Fruit fly (Drosophila melanogaster) whole organism, embryonic: ENCODE data around the gene CG5823.

Experiments used
- Adf1 ChIP-seq: fragments of 200-800 bp; sonication (Bioruptor generic); IDR thresholded peaks from 2 replicates; pipeline ENCODE4 v1.3.6; 2022; ENCODE audit warnings: missing biosample characterization, missing genetic modification characterization
- BEAF-32 ChIP-seq: fragments of 200-800 bp; sonication (Bioruptor generic); optimal IDR thresholded peaks from 3 replicates; lab custom pipeline; 2017; ENCODE audit warnings: missing biosample characterization, missing genetic modification characterization, mild to moderate bottlenecking, moderate library complexity, missing genetic modification reagents
- Blimp-1 ChIP-seq: fragments of 200-800 bp; sonication (Bioruptor generic); optimal IDR thresholded peaks from 3 replicates; lab custom pipeline; 2018; ENCODE audit warnings: missing biosample characterization, missing genetic modification characterization, mild to moderate bottlenecking, moderate library complexity, missing genetic modification reagents
- BtbVII ChIP-seq: fragments of 200-800 bp; sonication (Bioruptor generic); optimal IDR thresholded peaks from 3 replicates; lab custom pipeline; 2017; ENCODE audit warnings: missing biosample characterization, mild to moderate bottlenecking, missing genetic modification characterization
- Bteb2 ChIP-seq: fragments of 200-800 bp; sonication (Bioruptor generic); optimal IDR thresholded peaks from 2 replicates; lab custom pipeline; 2016; ENCODE audit warnings: missing biosample characterization, missing genetic modification characterization
- CG10565 ChIP-seq: fragments of 200-800 bp; sonication (Bioruptor generic); optimal IDR thresholded peaks from 3 replicates; lab custom pipeline; 2016; ENCODE audit warnings: missing biosample characterization, mild to moderate bottlenecking, missing genetic modification characterization
- CG11247 ChIP-seq: fragments of 200-800 bp; sonication (Bioruptor generic); IDR thresholded peaks from 2 replicates; pipeline ENCODE4 v1.3.6; 2022; ENCODE audit warnings: missing biosample characterization, missing genetic modification characterization
- CG12299 ChIP-seq: fragments of 200-800 bp; sonication (Bioruptor generic); optimal IDR thresholded peaks from 2 replicates; lab custom pipeline; 2018; ENCODE audit warnings: missing biosample characterization, mild to moderate bottlenecking, missing genetic modification characterization
- CG13624 ChIP-seq: fragments of 200-800 bp; sonication (Bioruptor generic); optimal IDR thresholded peaks from 2 replicates; lab custom pipeline; 2016; ENCODE audit warnings: missing biosample characterization, missing genetic modification characterization
- CG14667 ChIP-seq: fragments of 200-800 bp; sonication (Bioruptor generic); IDR thresholded peaks from 2 replicates; pipeline ENCODE4 v1.3.6; 2022; ENCODE audit warnings: missing biosample characterization, missing genetic modification characterization
- CG14965 ChIP-seq: fragments of 200-800 bp; sonication (Bioruptor generic); optimal IDR thresholded peaks from 2 replicates; lab custom pipeline; 2016; ENCODE audit warnings: missing biosample characterization, missing genetic modification characterization, borderline replicate concordance
- CG15269 ChIP-seq: fragments of 200-800 bp; sonication (Bioruptor generic); optimal IDR thresholded peaks from 2 replicates; lab custom pipeline; 2018; ENCODE audit warnings: missing biosample characterization, mild to moderate bottlenecking, missing genetic modification characterization, moderate library complexity
- CG1603 ChIP-seq: fragments of 200-800 bp; sonication (Bioruptor generic); optimal IDR thresholded peaks from 2 replicates; lab custom pipeline; 2019; ENCODE audit warnings: missing biosample characterization, mild to moderate bottlenecking, missing genetic modification characterization, moderate library complexity
- CG1792 ChIP-seq: fragments of 200-800 bp; sonication (Bioruptor generic); optimal IDR thresholded peaks from 2 replicates; lab custom pipeline; 2016; ENCODE audit warnings: missing biosample characterization, missing genetic modification characterization
- CG1832 ChIP-seq: fragments of 200-800 bp; sonication (Bioruptor generic); optimal IDR thresholded peaks from 2 replicates; lab custom pipeline; 2017; ENCODE audit warnings: missing biosample characterization, mild to moderate bottlenecking, missing genetic modification characterization, inconsistent platforms
- CG2199 ChIP-seq: fragments of 200-800 bp; sonication (Bioruptor generic); IDR thresholded peaks from 3 replicates; pipeline ENCODE4 v1.3.6; 2022; ENCODE audit warnings: missing biosample characterization, missing genetic modification characterization
- CG2875 ChIP-seq: fragments of 200-800 bp; sonication (Bioruptor generic); optimal IDR thresholded peaks from 2 replicates; lab custom pipeline; 2017; ENCODE audit warnings: missing biosample characterization, mild to moderate bottlenecking, missing genetic modification characterization, missing genetic modification reagents
- CG32532 ChIP-seq: fragments of 200-800 bp; sonication (Bioruptor generic); IDR thresholded peaks from 2 replicates; pipeline ENCODE4 v1.3.6; 2022; ENCODE audit warnings: missing biosample characterization, missing genetic modification characterization
- CG7786 ChIP-seq: fragments of 200-800 bp; sonication (Bioruptor generic); optimal IDR thresholded peaks from 2 replicates; lab custom pipeline; 2016; ENCODE audit warnings: missing biosample characterization, missing genetic modification characterization
- D19A ChIP-seq: fragments of 200-800 bp; optimal IDR thresholded peaks from 3 replicates; lab custom pipeline; 2019; ENCODE audit warnings: missing biosample characterization, mild to moderate bottlenecking, missing genetic modification characterization, moderate library complexity
- D19B ChIP-seq: fragments of 200-800 bp; sonication (Bioruptor generic); optimal IDR thresholded peaks from 2 replicates; lab custom pipeline; 2017; ENCODE audit warnings: missing biosample characterization, mild to moderate bottlenecking, missing genetic modification characterization
- Deaf1 ChIP-seq: fragments of 200-800 bp; optimal IDR thresholded peaks from 3 replicates; lab custom pipeline; 2019; ENCODE audit warnings: missing biosample characterization, mild to moderate bottlenecking, missing genetic modification characterization, moderate library complexity
- ERR ChIP-seq: fragments of 200-800 bp; sonication (Bioruptor generic); optimal IDR thresholded peaks from 2 replicates; lab custom pipeline; 2016; ENCODE audit warnings: missing biosample characterization, missing genetic modification characterization
- H15 ChIP-seq: fragments of 200-800 bp; sonication (Bioruptor generic); IDR thresholded peaks from 3 replicates; pipeline ENCODE4 v1.3.6; 2022; ENCODE audit warnings: missing biosample characterization, missing genetic modification characterization
- HLH54F ChIP-seq: fragments of 200-800 bp; sonication (Bioruptor generic); optimal IDR thresholded peaks from 3 replicates; lab custom pipeline; 2016; ENCODE audit warnings: missing biosample characterization, missing genetic modification characterization
- HmgZ ChIP-seq: fragments of 200-800 bp; sonication (Bioruptor generic); optimal IDR thresholded peaks from 2 replicates; lab custom pipeline; 2018; ENCODE audit warnings: missing biosample characterization, mild to moderate bottlenecking, missing genetic modification characterization
- Hr51 ChIP-seq, 2 experiments: fragments of 200-800 bp; sonication (Bioruptor generic); optimal IDR thresholded peaks; 2 replicates in 1 of 2; 3 replicates in 1 of 2; lab custom pipeline; 2016 to 2018; ENCODE audit warnings: missing biosample characterization in 2 of 2, missing genetic modification characterization in 2 of 2, mild to moderate bottlenecking in 1 of 2, moderate library complexity in 1 of 2
- MBD-R2 ChIP-seq: fragments of 200-800 bp; sonication (Bioruptor generic); IDR thresholded peaks from 2 replicates; pipeline ENCODE4 v1.3.6; 2022; ENCODE audit warnings: missing biosample characterization, missing genetic modification characterization
- NC2β ChIP-seq: fragments of 200-800 bp; sonication (Bioruptor generic); optimal IDR thresholded peaks from 2 replicates; lab custom pipeline; 2016; ENCODE audit warnings: missing biosample characterization, missing genetic modification characterization
- Nf-YB ChIP-seq: fragments of 200-800 bp; sonication (Bioruptor generic); optimal IDR thresholded peaks from 3 replicates; lab custom pipeline; 2019; ENCODE audit warnings: missing biosample characterization, mild to moderate bottlenecking, missing genetic modification characterization, moderate library complexity
- Nf-YC ChIP-seq: fragments of 200-800 bp; optimal IDR thresholded peaks from 3 replicates; lab custom pipeline; 2019; ENCODE audit warnings: missing biosample characterization, mild to moderate bottlenecking, missing genetic modification characterization, moderate library complexity
- Pdp1 ChIP-seq, 2 experiments: fragments of 200-800 bp; sonication (Bioruptor generic); optimal IDR thresholded peaks; 3 replicates each; lab custom pipeline; 2016; ENCODE audit warnings: missing biosample characterization in 2 of 2, missing genetic modification characterization in 2 of 2, mild to moderate bottlenecking in 1 of 2, moderate library complexity in 1 of 2
- Sox100B ChIP-seq: fragments of 200-800 bp; sonication (Bioruptor generic); optimal IDR thresholded peaks from 3 replicates; lab custom pipeline; 2018; ENCODE audit warnings: missing biosample characterization, mild to moderate bottlenecking, missing genetic modification characterization
- Trl ChIP-seq, 3 experiments: fragments of >200 bp in 2 of 3; fragments of 200-800 bp in 1 of 3; sonication (Bioruptor generic) in 1 of 3; optimal IDR thresholded peaks; 2 replicates in 1 of 3; 3 replicates in 2 of 3; lab custom pipeline; 2016 to 2017; ENCODE audit warnings: missing biosample characterization in 1 of 3, missing genetic modification characterization in 1 of 3
- abd-A ChIP-seq: fragments of 200-800 bp; sonication (Bioruptor generic); optimal IDR thresholded peaks from 3 replicates; lab custom pipeline; 2019; ENCODE audit warnings: missing biosample characterization, mild to moderate bottlenecking, missing genetic modification characterization, moderate library complexity
- bab2 ChIP-seq: fragments of 200-800 bp; sonication (Bioruptor generic); optimal IDR thresholded peaks from 2 replicates; lab custom pipeline; 2016; ENCODE audit warnings: missing biosample characterization, missing genetic modification characterization
- bsh ChIP-seq, 2 experiments: fragments of 200-800 bp; sonication (Bioruptor generic); optimal IDR thresholded peaks; 2 replicates each; lab custom pipeline; 2017 to 2018; ENCODE audit warnings: mild to moderate bottlenecking in 2 of 2, missing biosample characterization in 2 of 2, missing genetic modification characterization in 2 of 2, moderate library complexity in 1 of 2
- cad ChIP-seq: fragments of >200 bp; optimal IDR thresholded peaks from 2 replicates; lab custom pipeline; 2017; ENCODE audit warnings: missing biosample characterization, missing genetic modification characterization
- cg ChIP-seq: fragments of 200-800 bp; sonication (Bioruptor generic); optimal IDR thresholded peaks from 3 replicates; lab custom pipeline; 2019; ENCODE audit warnings: missing biosample characterization, mild to moderate bottlenecking, missing genetic modification characterization, moderate library complexity
- lov ChIP-seq, 2 experiments: fragments of 200-800 bp in 1 of 2; fragments of >200 bp in 1 of 2; sonication (Bioruptor generic) in 1 of 2; IDR thresholded peaks in 1 of 2; optimal IDR thresholded peaks in 1 of 2; 2 replicates in 1 of 2; 3 replicates in 1 of 2; pipeline versions ENCODE4 v1.3.6 to Lab custom; 2017 to 2022; ENCODE audit warnings: missing biosample characterization in 1 of 2, missing genetic modification characterization in 1 of 2
- pfk ChIP-seq: fragments of 200-800 bp; sonication (Bioruptor generic); optimal IDR thresholded peaks from 2 replicates; lab custom pipeline; 2018; ENCODE audit warnings: missing biosample characterization, mild to moderate bottlenecking, missing genetic modification characterization, moderate library complexity
- repo ChIP-seq: fragments of 200-800 bp; sonication (Bioruptor generic); optimal IDR thresholded peaks from 2 replicates; lab custom pipeline; 2016; ENCODE audit warnings: missing biosample characterization, missing genetic modification characterization
- salm ChIP-seq: fragments of 200-800 bp; sonication (Bioruptor generic); optimal IDR thresholded peaks from 2 replicates; lab custom pipeline; 2018; ENCODE audit warnings: missing biosample characterization, mild to moderate bottlenecking, missing genetic modification characterization
- seq ChIP-seq: fragments of 200-800 bp; sonication (Bioruptor generic); IDR thresholded peaks from 2 replicates; pipeline ENCODE4 v1.3.6; 2022; ENCODE audit warnings: missing biosample characterization, missing genetic modification characterization
- tio ChIP-seq: fragments of 200-800 bp; sonication (Bioruptor generic); optimal IDR thresholded peaks from 2 replicates; lab custom pipeline; 2017; ENCODE audit warnings: missing biosample characterization, missing genetic modification characterization, inconsistent platforms
- tll ChIP-seq, 2 experiments: fragments of 200-800 bp in 1 of 2; fragments of >200 bp in 1 of 2; sonication (Bioruptor generic) in 1 of 2; optimal IDR thresholded peaks; 2 replicates each; lab custom pipeline; 2017 to 2019; ENCODE audit warnings: missing biosample characterization in 2 of 2, missing genetic modification characterization in 2 of 2, mild to moderate bottlenecking in 1 of 2, moderate library complexity in 1 of 2
- yki ChIP-seq: fragments of >200 bp; optimal IDR thresholded peaks from 3 replicates; lab custom pipeline; 2018
- z ChIP-seq: fragments of 200-800 bp; sonication (Bioruptor generic); IDR thresholded peaks from 3 replicates; pipeline ENCODE4 v1.3.6; 2022; ENCODE audit warnings: missing biosample characterization, missing genetic modification characterization
- zen ChIP-seq: fragments of 200-800 bp; sonication (Bioruptor generic); optimal IDR thresholded peaks from 3 replicates; lab custom pipeline; 2018; ENCODE audit warnings: missing biosample characterization, mild to moderate bottlenecking, missing genetic modification characterization, moderate library complexity

Gene CG5823

dm6 chr3R:17558630-17559029, 24.2 kb upstream of the CG5823 start, which contains the start of gene Hmx (continued):
- peak; percentile 52 for TF ChIP-seq CG1832
- TF ChIP-seq D19A (tag; lab: Kevin White, UChicago) = no peak
- peak; percentile 93 for TF ChIP-seq Nf-YC (tag; lab: Kevin White, UChicago)
- no peak for TF ChIP-seq MBD-R2 (GFP tag; lab: Robert Waterston, UW)
- TF ChIP-seq BEAF-32 (GFP tag; lab: Kevin White, UChicago) = no peak
- TF ChIP-seq Sox100B = no peak
- no peak for TF ChIP-seq zen (tag; lab: Kevin White, UChicago)
- no peak for TF ChIP-seq CG2875 (GFP tag; lab: Kevin White, UChicago)
- no peak for TF ChIP-seq Hr51 (GFP tag; optimal IDR thresholded peaks at IDR 0.05; lab: Kevin White, UChicago)
- TF ChIP-seq CG14667 (GFP tag; lab: Robert Waterston, UW) = no peak
- no peak for TF ChIP-seq ERR (GFP tag; lab: Kevin White, UChicago)
- no peak for TF ChIP-seq CG14965
- no peak for TF ChIP-seq bsh (GFP tag; optimal IDR thresholded peaks at IDR 0.05; lab: Kevin White, UChicago)
- TF ChIP-seq CG2199 (GFP tag; lab: Robert Waterston, UW) = peak; percentile 17; the same call in 1 of the 3 replicates
- no peak for TF ChIP-seq tio (GFP tag; lab: Kevin White, UChicago)
- no peak for TF ChIP-seq NC2β
- TF ChIP-seq lov (optimal IDR thresholded peaks at IDR 0.05; lab: Kevin White, UChicago) = no peak
- TF ChIP-seq lov (GFP tag; IDR thresholded peaks at IDR 0.05; lab: Robert Waterston, UW) = no peak
- TF ChIP-seq bab2 = no peak
- TF ChIP-seq Nf-YB (GFP tag; lab: Kevin White, UChicago) = peak; percentile 94
- TF ChIP-seq repo (GFP tag; lab: Kevin White, UChicago) = no peak
- no peak for TF ChIP-seq Adf1 (GFP tag; lab: Robert Waterston, UW)
- TF ChIP-seq HLH54F (GFP tag; lab: Kevin White, UChicago) = no peak
- peak; percentile 79 for TF ChIP-seq cg (GFP tag; lab: Kevin White, UChicago)
- TF ChIP-seq BtbVII (GFP tag; lab: Kevin White, UChicago) = no peak
- TF ChIP-seq Pdp1 (GFP tag; optimal IDR thresholded peaks at IDR 0.05; lab: Kevin White, UChicago) = no peak
- TF ChIP-seq pfk (GFP tag; lab: Kevin White, UChicago) = peak; percentile 57
- no peak for TF ChIP-seq CG12299 (tag; lab: Kevin White, UChicago)
- TF ChIP-seq Trl (optimal IDR thresholded peaks at IDR 0.05; lab: Kevin White, UChicago) = peak; percentile 55 to 71
- TF ChIP-seq Trl (GFP tag; optimal IDR thresholded peaks at IDR 0.05; lab: Kevin White, UChicago) = no peak
- TF ChIP-seq CG13624 (GFP tag; lab: Kevin White, UChicago) = no peak
- TF ChIP-seq CG11247 = no peak
- TF ChIP-seq cad = peak; percentile 8

dm6 chr3R:17557487-17557886, 23.1 kb upstream of the CG5823 start:
- TF ChIP-seq Bteb2 (no peak), HmgZ (tag; lab: Kevin White, UChicago) (no peak), Blimp-1 (GFP tag; lab: Kevin White, UChicago) (peak; percentile 35), CG7786 (GFP tag; lab: Kevin White, UChicago) (no peak), repo (GFP tag; lab: Kevin White, UChicago) (no peak), CG1832 (peak; percentile 58), abd-A (tag; lab: Kevin White, UChicago) (peak; percentile 35), seq (GFP tag; lab: Robert Waterston, UW) (peak; percentile 60; the same call in 1 of the 2 replicates), yki (lab: Kevin White, UChicago) (peak; percentile 74), CG32532 (GFP tag; lab: Robert Waterston, UW) (no peak), z (GFP tag; lab: Robert Waterston, UW) (0 out of 3 replicates have a peak, but pooled peaks have one; percentile 25), CG10565 (GFP tag; lab: Kevin White, UChicago) (no peak), tll (GFP tag; optimal IDR thresholded peaks at IDR 0.05; lab: Kevin White, UChicago) (peak in 1 of 2 experiments; percentile 11), Nf-YB (GFP tag; lab: Kevin White, UChicago) (peak; percentile 96), CG1792 (GFP tag; lab: Kevin White, UChicago) (no peak), D19B (no peak), H15 (no peak), Nf-YC (tag; lab: Kevin White, UChicago) (peak; percentile 96), CG15269 (tag; lab: Kevin White, UChicago) (no peak), Deaf1 (peak; percentile 6), CG1603 (tag; lab: Kevin White, UChicago) (no peak), salm (no peak)
